Worm (Caenorhabditis elegans) whole organism, L4/young adult: ENCODE results near the gene ccd-5.

ENCODE experiments used
- W03F9.2 ChIP-seq: fragments of 150-350 bp; optimal IDR thresholded peaks from 2 replicates; lab custom pipeline; 2014; ENCODE audit warnings: missing biosample characterization, missing genetic modification characterization
- dao-5 ChIP-seq: sonication (generic microtip); optimal IDR thresholded peaks from 2 replicates; lab custom pipeline; 2016; ENCODE audit warnings: missing genotype, missing genetic modification characterization, moderate library complexity, missing compliant biosample characterization
- him-1 ChIP-seq: sonication (generic microtip); optimal IDR thresholded peaks from 2 replicates; lab custom pipeline; 2016; ENCODE audit warnings: missing genotype, missing genetic modification reagents, missing genetic modification characterization, missing compliant biosample characterization

DNA sequence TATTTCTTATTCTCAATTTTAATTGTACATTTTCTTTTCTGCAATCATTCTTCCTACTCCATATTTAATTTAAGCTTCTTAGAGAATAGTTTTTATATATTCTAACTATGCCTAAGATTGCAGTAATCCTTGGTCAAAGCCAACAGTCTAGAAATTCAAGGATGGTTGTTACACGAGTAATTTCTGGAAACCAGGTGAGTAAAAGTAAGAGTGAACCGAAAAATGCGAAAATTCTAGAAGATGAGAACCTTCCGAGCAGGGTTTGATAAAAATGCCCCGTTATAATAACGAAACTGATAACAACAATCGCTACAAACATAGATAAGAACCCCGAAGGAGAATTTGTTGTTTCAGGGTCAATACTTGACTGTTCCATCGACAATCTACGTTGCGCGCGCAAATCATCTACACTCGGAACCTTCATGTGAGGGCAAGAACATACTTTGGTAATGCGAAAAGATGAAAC is 7.1 kb downstream of the ccd-5 start, which contains the start of gene F52H2.15:
- no peak for TF ChIP-seq him-1
- no peak for TF ChIP-seq dao-5 (tag; lab: Kevin White, UChicago)
- TF ChIP-seq W03F9.2 (tag; lab: Kevin White, UChicago): no peak
